Worm (Caenorhabditis elegans): Measurements from ENCODE around the gene fubl-1.

The fubl-1 gene

DNA sequence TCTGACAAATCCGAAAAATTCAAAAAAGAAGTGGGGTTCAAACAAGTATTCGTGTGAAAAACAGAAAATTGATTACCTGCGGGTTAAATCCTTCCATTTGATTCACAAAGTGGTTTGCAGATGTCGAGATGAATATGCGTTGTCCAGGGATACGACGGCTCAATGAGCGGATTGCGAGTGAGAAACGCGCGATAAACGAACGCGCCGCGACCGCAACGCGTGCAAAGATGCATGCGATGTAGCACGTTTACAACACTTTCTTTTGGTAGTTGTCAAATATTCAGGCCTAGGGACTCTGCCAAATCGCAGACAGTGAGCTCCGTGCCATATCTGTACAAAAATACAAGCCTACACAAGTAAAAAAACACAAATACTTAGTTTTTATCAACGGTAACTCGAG is at the start of gene fubl-1:
Gene fubl-1 (minus strand): TSS at position 202 of the 400 bp plus-strand sequence.
- TF ChIP-seq C16A3.4 (tag; optimal IDR thresholded peaks at IDR 0.05) (peak; percentile 8), mef-2 (tag; optimal IDR thresholded peaks at IDR 0.05) (no peak), nhr-77 (tag; optimal IDR thresholded peaks at IDR 0.05) (no peak), snu-23 (GFP tag; optimal IDR thresholded peaks at IDR 0.05) (peak; percentile 18), dsc-1 (tag; optimal IDR thresholded peaks at IDR 0.05) (peak; percentile 25), lsy-2 (tag; optimal IDR thresholded peaks at IDR 0.05) (peak; percentile 9 to 58), fos-1 (tag; optimal IDR thresholded peaks at IDR 0.05) (no peak), nhr-90 (tag; optimal IDR thresholded peaks at IDR 0.05; ENCODE audit: poor library complexity) (no peak), F16B12.6 (tag; optimal IDR thresholded peaks at IDR 0.05) (no peak), pqm-1 (tag; optimal IDR thresholded peaks at IDR 0.05) (no peak), ceh-82 (tag; optimal IDR thresholded peaks at IDR 0.05) (peak in 1 of 3 experiments; percentile 61), lin-15B (tag; optimal IDR thresholded peaks at IDR 0.05) (peak; percentile 55), C34B4.2 (tag; optimal IDR thresholded peaks at IDR 0.05) (no peak), nhr-84 (tag; optimal IDR thresholded peaks at IDR 0.05) (no peak), fkh-8 (tag; optimal IDR thresholded peaks at IDR 0.05) (peak; percentile 74), nhr-71 (tag; optimal IDR thresholded peaks at IDR 0.05) (peak; percentile 24), dpl-1 (GFP tag; optimal IDR thresholded peaks at IDR 0.05) (peak in 2 of 3 experiments; percentile 41 to 62), ama-1 (optimal IDR thresholded peaks at IDR 0.05) (no peak), lin-14 (GFP tag; optimal IDR thresholded peaks at IDR 0.05) (peak; percentile 43), C04F5.9 (tag; optimal IDR thresholded peaks at IDR 0.05) (no peak), lin-35 (GFP tag; optimal IDR thresholded peaks at IDR 0.05) (peak; percentile 50 to 64), efl-1 (optimal IDR thresholded peaks at IDR 0.05) (peak; percentile 37 to 42), efl-1 (GFP tag; optimal IDR thresholded peaks at IDR 0.05 in 1 of 2) (peak in 1 of 2 experiments; percentile 27), skn-1 (tag; optimal IDR thresholded peaks at IDR 0.05) (peak; percentile 28), xbp-1 (tag; optimal IDR thresholded peaks at IDR 0.05) (peak; percentile 10), ceh-63 (GFP tag; optimal IDR thresholded peaks at IDR 0.05) (no peak), blmp-1 (tag; optimal IDR thresholded peaks at IDR 0.05) (peak; percentile 13), nhr-76 (tag; optimal IDR thresholded peaks at IDR 0.05) (no peak)

DNA sequence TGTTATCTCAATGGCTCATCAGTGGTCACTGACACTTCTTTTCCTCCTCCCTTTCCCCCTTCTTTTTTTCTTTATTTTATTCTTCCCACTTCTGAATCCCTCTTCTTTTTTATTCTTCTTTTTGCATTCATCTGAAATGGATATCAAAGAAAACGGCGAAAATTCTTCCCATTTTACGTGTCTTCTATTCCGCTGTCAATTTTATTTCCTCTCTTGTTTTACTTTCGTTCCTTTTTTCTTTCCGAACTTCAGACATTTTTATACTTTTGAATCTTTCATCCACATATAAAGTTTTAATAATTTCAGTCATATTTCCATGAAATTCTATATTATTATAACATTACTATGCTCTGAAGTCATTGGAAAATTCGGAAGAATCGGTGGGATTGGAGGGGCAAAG is 48.6 kb upstream of the fubl-1 start, which contains the start of gene B0024.3:
Gene B0024.3 (plus strand): TSS at position 301 of the 400 bp plus-strand sequence.
- no peak for TF ChIP-seq ets-5 (GFP tag; IDR thresholded peaks at IDR 0.05)
- no peak for TF ChIP-seq F16B12.6 (tag; optimal IDR thresholded peaks at IDR 0.05)
- no peak for TF ChIP-seq nhr-76 (tag; optimal IDR thresholded peaks at IDR 0.05)
- TF ChIP-seq dpl-1 (GFP tag; optimal IDR thresholded peaks at IDR 0.05): no peak
- no peak for TF ChIP-seq nhr-47 (tag; optimal IDR thresholded peaks at IDR 0.05)
- peak; percentile 34 for TF ChIP-seq lin-14 (GFP tag; optimal IDR thresholded peaks at IDR 0.05)
- TF ChIP-seq lsy-2 (tag; optimal IDR thresholded peaks at IDR 0.05): peak in 1 of 2 experiments; percentile 8
- TF ChIP-seq pqm-1 (tag; optimal IDR thresholded peaks at IDR 0.05): no peak

DNA sequence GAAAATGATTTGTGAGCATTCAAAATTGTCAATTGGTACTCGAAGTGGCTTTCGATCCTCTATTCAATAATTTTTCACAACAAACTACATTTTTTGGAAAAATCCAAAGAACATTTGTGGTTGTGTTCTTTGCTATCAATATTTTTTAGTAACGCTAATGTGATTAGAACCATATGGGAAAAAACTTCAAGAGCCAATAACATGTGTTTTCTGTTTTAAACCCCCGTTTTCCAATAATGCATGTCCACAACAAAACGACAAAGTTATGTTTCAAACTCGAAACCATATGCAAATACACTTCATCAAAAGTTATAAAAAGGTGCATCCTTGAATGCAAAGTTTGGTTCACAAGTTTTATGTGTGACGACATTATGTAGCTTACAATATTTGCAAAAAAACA is 47.2 kb upstream of the fubl-1 start:
- no peak for TF ChIP-seq alr-1 (tag; optimal IDR thresholded peaks at IDR 0.05; ENCODE audit: borderline replicate concordance)
- TF ChIP-seq dsc-1 (tag; optimal IDR thresholded peaks at IDR 0.05): peak; percentile 97
- TF ChIP-seq efl-1 (optimal IDR thresholded peaks at IDR 0.05): no peak
- TF ChIP-seq efl-1 (GFP tag; optimal IDR thresholded peaks at IDR 0.05 in 1 of 2): peak in 1 of 2 experiments; percentile 44
- peak; percentile 92 for TF ChIP-seq fkh-4 (tag; optimal IDR thresholded peaks at IDR 0.05; ENCODE audit: borderline replicate concordance)
- TF ChIP-seq nhr-85 (tag): no peak

DNA sequence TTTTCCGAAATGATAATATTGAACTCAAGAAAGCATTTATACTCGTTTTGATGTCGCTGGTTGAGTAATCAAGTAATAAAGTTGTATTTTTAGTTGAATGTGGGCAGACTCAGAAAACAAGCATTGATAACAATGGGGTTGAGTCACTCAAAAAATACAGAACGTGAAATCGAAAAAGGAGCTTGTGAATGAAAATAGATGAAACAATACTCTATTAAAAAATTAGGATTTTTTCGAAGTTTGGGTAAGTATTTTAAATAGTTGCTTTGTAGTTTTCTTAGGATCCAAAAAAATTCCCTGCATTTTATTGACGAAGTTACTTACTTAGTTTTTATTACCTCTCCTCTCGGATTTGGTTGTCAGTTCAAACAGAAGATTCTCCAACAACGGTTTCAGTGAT is 44.8 kb upstream of the fubl-1 start, which contains the start of gene lys-3:
Gene lys-3 (minus strand): TSS at position 101 of the 400 bp plus-strand sequence.
- TF ChIP-seq xbp-1 (tag; optimal IDR thresholded peaks at IDR 0.05): no peak
- no peak for TF ChIP-seq hlh-17 (GFP tag; optimal IDR thresholded peaks at IDR 0.05; ENCODE audit: borderline replicate concordance)
- TF ChIP-seq ces-1 (GFP tag; optimal IDR thresholded peaks at IDR 0.05): no peak
- TF ChIP-seq dsc-1 (tag; optimal IDR thresholded peaks at IDR 0.05): no peak
- TF ChIP-seq egl-13 (tag; optimal IDR thresholded peaks at IDR 0.05): no peak
- TF ChIP-seq aha-1 (tag; optimal IDR thresholded peaks at IDR 0.05): no peak
- TF ChIP-seq Y116A8C.19 (tag; optimal IDR thresholded peaks at IDR 0.05; ENCODE audit: borderline replicate concordance): no peak
- TF ChIP-seq sox-4 (tag; optimal IDR thresholded peaks at IDR 0.05): no peak
- TF ChIP-seq C04F5.9 (tag; optimal IDR thresholded peaks at IDR 0.05): no peak
- TF ChIP-seq ceh-63 (GFP tag; optimal IDR thresholded peaks at IDR 0.05): no peak
- no peak for TF ChIP-seq fkh-10 (GFP tag; optimal IDR thresholded peaks at IDR 0.05)
- no peak for TF ChIP-seq nhr-71 (tag; optimal IDR thresholded peaks at IDR 0.05)
- no peak for TF ChIP-seq unc-98 (GFP tag; IDR thresholded peaks at IDR 0.05)
- TF ChIP-seq tlp-1 (tag; optimal IDR thresholded peaks at IDR 0.05): no peak
